Worm (Caenorhabditis elegans) whole organism, L1 larva: ENCODE data around the gene mig-15.

Experiments used
- C04F5.9 ChIP-seq: sonication (generic microtip); optimal IDR thresholded peaks from 2 replicates; lab custom pipeline; 2016; ENCODE audit warnings: missing genetic modification characterization, missing compliant biosample characterization
- C34B4.2 ChIP-seq: sonication (generic microtip); optimal IDR thresholded peaks from 2 replicates; lab custom pipeline; 2017; ENCODE audit warnings: mild to moderate bottlenecking, missing genetic modification characterization, missing compliant biosample characterization
- F16B12.6 ChIP-seq: fragments of 150-350 bp; optimal IDR thresholded peaks from 2 replicates; lab custom pipeline; 2014; ENCODE audit warnings: missing biosample characterization, missing genetic modification characterization
- Y116A8C.19 ChIP-seq: sonication (generic microtip); optimal IDR thresholded peaks from 2 replicates; lab custom pipeline; 2016; ENCODE audit warnings: missing compliant biosample characterization, missing genetic modification characterization, borderline replicate concordance
- aha-1 ChIP-seq: fragments of 150-350 bp; optimal IDR thresholded peaks from 2 replicates; lab custom pipeline; 2014; ENCODE audit warnings: missing biosample characterization, missing genetic modification characterization
- alr-1 ChIP-seq: fragments of 200-800 bp; sonication (Bioruptor generic); optimal IDR thresholded peaks from 2 replicates; lab custom pipeline; 2018; ENCODE audit warnings: borderline replicate concordance, mild to moderate bottlenecking, missing genetic modification characterization, missing compliant biosample characterization
- blmp-1 ChIP-seq: fragments of 150-350 bp; optimal IDR thresholded peaks from 2 replicates; lab custom pipeline; 2014; ENCODE audit warnings: missing biosample characterization, missing genetic modification characterization
- ceh-63 ChIP-seq: fragments of 200-800 bp; sonication (Bioruptor generic); optimal IDR thresholded peaks from 2 replicates; lab custom pipeline; 2018; ENCODE audit warnings: mild to moderate bottlenecking, missing genetic modification characterization, missing compliant biosample characterization
- ceh-82 ChIP-seq, 3 experiments: fragments of 150-350 bp in 1 of 3; sonication (generic microtip) in 2 of 3; optimal IDR thresholded peaks; 2 replicates each; lab custom pipeline; 2014 to 2017; ENCODE audit warnings: missing biosample characterization in 3 of 3, missing genetic modification characterization in 3 of 3
- ceh-88 ChIP-seq: fragments of 200-800 bp; sonication (Bioruptor generic); IDR thresholded peaks from 2 replicates; pipeline ENCODE4 v1.3.6; 2022; ENCODE audit warnings: missing genetic modification characterization, missing compliant biosample characterization
- ceh-90 ChIP-seq: sonication (generic microtip); optimal IDR thresholded peaks from 2 replicates; lab custom pipeline; 2016; ENCODE audit warnings: missing genetic modification characterization, missing compliant biosample characterization
- ces-1 ChIP-seq: fragments of 150-350 bp; optimal IDR thresholded peaks from 2 replicates; lab custom pipeline; 2014; ENCODE audit warnings: missing biosample characterization, missing genetic modification reagents, missing genetic modification characterization
- dsc-1 ChIP-seq: sonication (generic microtip); optimal IDR thresholded peaks from 2 replicates; lab custom pipeline; 2016; ENCODE audit warnings: mild to moderate bottlenecking, missing genetic modification characterization, missing compliant biosample characterization
- efl-1 ChIP-seq, 4 experiments: fragments of 150-350 bp; optimal IDR thresholded peaks in 3 of 4; peaks in 1 of 4; 1 replicate in 1 of 4; 2 replicates in 3 of 4; lab custom pipeline; 2014; ENCODE audit warnings: missing biosample characterization in 2 of 4, missing genetic modification characterization in 2 of 4, missing genetic modification reagents in 2 of 4
- egl-13 ChIP-seq: sonication (generic microtip); optimal IDR thresholded peaks from 2 replicates; lab custom pipeline; 2016; ENCODE audit warnings: missing genotype, missing genetic modification reagents, missing genetic modification characterization, missing compliant biosample characterization
- elt-3 ChIP-seq, 6 experiments: fragments of 150-350 bp in 1 of 6; sonication (generic microtip); optimal IDR thresholded peaks; 2 replicates each; lab custom pipeline; 2017 to 2018; ENCODE audit warnings: missing biosample characterization in 6 of 6, missing genetic modification characterization in 6 of 6, inconsistent platforms in 1 of 6
- ets-5 ChIP-seq: fragments of 200-800 bp; sonication (Bioruptor generic); IDR thresholded peaks from 2 replicates; pipeline ENCODE4 v1.3.6; 2022; ENCODE audit warnings: missing genetic modification characterization, missing compliant biosample characterization
- fkh-10 ChIP-seq: sonication (generic microtip); optimal IDR thresholded peaks from 2 replicates; lab custom pipeline; 2017; ENCODE audit warnings: missing biosample characterization, missing genetic modification reagents, missing genetic modification characterization
- fkh-4 ChIP-seq: sonication (generic microtip); optimal IDR thresholded peaks from 2 replicates; lab custom pipeline; 2016; ENCODE audit warnings: missing compliant biosample characterization, missing genetic modification characterization, borderline replicate concordance
- fos-1 ChIP-seq: fragments of 150-350 bp; optimal IDR thresholded peaks from 2 replicates; lab custom pipeline; 2014; ENCODE audit warnings: missing biosample characterization, missing genetic modification characterization
- grh-1 ChIP-seq: fragments of 200-800 bp; sonication (Bioruptor generic); IDR thresholded peaks from 2 replicates; pipeline ENCODE4 v1.3.6; 2022; ENCODE audit warnings: missing genetic modification reagents, missing genetic modification characterization, missing compliant biosample characterization
- hlh-17 ChIP-seq: fragments of 200-800 bp; sonication (Bioruptor generic); optimal IDR thresholded peaks from 2 replicates; lab custom pipeline; 2018; ENCODE audit warnings: missing genetic modification characterization, mild to moderate bottlenecking, missing compliant biosample characterization, moderate library complexity, borderline replicate concordance
- hlh-4 ChIP-seq: sonication (generic microtip); optimal IDR thresholded peaks from 2 replicates; lab custom pipeline; 2016; ENCODE audit warnings: mild to moderate bottlenecking, missing genetic modification characterization, missing compliant biosample characterization
- hpl-2 ChIP-seq: fragments of 150-350 bp; optimal IDR thresholded peaks from 2 replicates; lab custom pipeline; 2014; ENCODE audit warnings: missing biosample characterization, missing genetic modification reagents, missing genetic modification characterization
- isw-1 ChIP-seq: fragments of 200-800 bp; sonication (Bioruptor generic); IDR thresholded peaks from 2 replicates; pipeline ENCODE4 v1.3.6; 2022; ENCODE audit warnings: missing genetic modification characterization, missing compliant biosample characterization
- lin-14 ChIP-seq: fragments of 200-800 bp; sonication (Bioruptor generic); optimal IDR thresholded peaks from 2 replicates; lab custom pipeline; 2018; ENCODE audit warnings: mild to moderate bottlenecking, missing genetic modification characterization, moderate library complexity, missing compliant biosample characterization
- lin-35 ChIP-seq, 2 experiments: fragments of 150-350 bp; optimal IDR thresholded peaks; 2 replicates each; lab custom pipeline; 2014; ENCODE audit warnings: missing biosample characterization in 2 of 2, missing genetic modification characterization in 2 of 2, missing genetic modification reagents in 2 of 2
- lir-3 ChIP-seq: sonication (generic microtip); optimal IDR thresholded peaks from 2 replicates; lab custom pipeline; 2016; ENCODE audit warnings: mild to moderate bottlenecking, missing genetic modification characterization, moderate library complexity, missing compliant biosample characterization; ENCODE audit not compliant: poor library complexity
- mab-9 ChIP-seq: fragments of 200-800 bp; sonication (Bioruptor generic); IDR thresholded peaks from 2 replicates; pipeline ENCODE4 v1.3.6; 2022; ENCODE audit warnings: missing genetic modification reagents, missing genetic modification characterization, missing compliant biosample characterization
- nhr-11 ChIP-seq: fragments of 150-350 bp; optimal IDR thresholded peaks from 2 replicates; lab custom pipeline; 2014; ENCODE audit warnings: missing biosample characterization, missing genetic modification characterization
- nhr-237 ChIP-seq: fragments of 150-350 bp; optimal IDR thresholded peaks from 2 replicates; lab custom pipeline; 2014; ENCODE audit warnings: missing biosample characterization, missing genetic modification characterization
- nhr-71 ChIP-seq: sonication (generic microtip); optimal IDR thresholded peaks from 2 replicates; lab custom pipeline; 2016; ENCODE audit warnings: mild to moderate bottlenecking, missing genetic modification characterization, moderate library complexity, missing compliant biosample characterization
- nhr-77 ChIP-seq: fragments of 150-350 bp; optimal IDR thresholded peaks from 2 replicates; lab custom pipeline; 2014; ENCODE audit warnings: missing biosample characterization, missing genetic modification characterization
- nhr-85 ChIP-seq: sonication (generic microtip); peaks from one replicate; lab custom pipeline; 2016; ENCODE audit warnings: missing genetic modification characterization, inconsistent platforms, missing compliant biosample characterization
- nhr-90 ChIP-seq: sonication (generic microtip); optimal IDR thresholded peaks from 2 replicates; lab custom pipeline; 2016; ENCODE audit warnings: mild to moderate bottlenecking, missing genetic modification characterization, missing compliant biosample characterization; ENCODE audit not compliant: poor library complexity
- pag-3 ChIP-seq: sonication (generic microtip); optimal IDR thresholded peaks from 2 replicates; lab custom pipeline; 2017; ENCODE audit warnings: missing genetic modification characterization, mild to moderate bottlenecking, missing compliant biosample characterization, antibody characterized with exemption, borderline replicate concordance; ENCODE audit not compliant: insufficient read depth
- pax-3 ChIP-seq: fragments of 200-800 bp; sonication (Bioruptor generic); optimal IDR thresholded peaks from 2 replicates; lab custom pipeline; 2018; ENCODE audit warnings: mild to moderate bottlenecking, missing genetic modification characterization, moderate library complexity, missing compliant biosample characterization
- skn-1 ChIP-seq: fragments of 150-350 bp; optimal IDR thresholded peaks from 2 replicates; lab custom pipeline; 2014; ENCODE audit warnings: missing biosample characterization, missing genetic modification characterization
- sptf-1 ChIP-seq: fragments of 150-350 bp; optimal IDR thresholded peaks from 2 replicates; lab custom pipeline; 2014; ENCODE audit warnings: missing biosample characterization, missing genetic modification characterization
- sup-37 ChIP-seq: fragments of 200-800 bp; sonication (Bioruptor generic); optimal IDR thresholded peaks from 2 replicates; lab custom pipeline; 2018; ENCODE audit warnings: mild to moderate bottlenecking, missing genetic modification characterization, missing compliant biosample characterization
- tbx-2 ChIP-seq: sonication (generic microtip); optimal IDR thresholded peaks from 2 replicates; lab custom pipeline; 2016; ENCODE audit warnings: missing genetic modification characterization, missing compliant biosample characterization
- unc-62 ChIP-seq: fragments of 150-350 bp; optimal IDR thresholded peaks from 2 replicates; lab custom pipeline; 2014; ENCODE audit warnings: missing biosample characterization, missing genetic modification reagents, missing genetic modification characterization
- unc-98 ChIP-seq: fragments of 200-800 bp; sonication (Bioruptor generic); IDR thresholded peaks from 2 replicates; pipeline ENCODE4 v1.3.6; 2022; ENCODE audit warnings: missing genetic modification characterization, missing compliant biosample characterization
- vab-15 ChIP-seq: sonication (generic microtip); optimal IDR thresholded peaks from 2 replicates; lab custom pipeline; 2017; ENCODE audit warnings: missing genotype, mild to moderate bottlenecking, missing genetic modification characterization, missing compliant biosample characterization
- xbp-1 ChIP-seq: sonication (generic microtip); optimal IDR thresholded peaks from 2 replicates; lab custom pipeline; 2016; ENCODE audit warnings: missing genetic modification characterization, missing compliant biosample characterization
- ztf-4 ChIP-seq: fragments of 150-350 bp; optimal IDR thresholded peaks from 2 replicates; lab custom pipeline; 2014; ENCODE audit warnings: missing biosample characterization, missing genetic modification characterization

The mig-15 gene

ce11 chrX:10377663-10378062 is 50.8 kb downstream of the mig-15 start (continued):
- TF ChIP-seq sup-37 (GFP tag; lab: Kevin White, UChicago) (peak; percentile 78), nhr-90 (tag; lab: Kevin White, UChicago) (peak; percentile 92), hpl-2 (GFP tag; lab: Kevin White, UChicago) (no peak), nhr-85 (tag; lab: Kevin White, UChicago) (peak; percentile 96), xbp-1 (tag; lab: Kevin White, UChicago) (peak; percentile 93), isw-1 (GFP tag; lab: Robert Waterston, UW) (peak; percentile 78), sptf-1 (tag; lab: Kevin White, UChicago) (no peak), skn-1 (tag; lab: Kevin White, UChicago) (peak; percentile 92), elt-3 (tag; optimal IDR thresholded peaks at IDR 0.05; lab: Kevin White, UChicago) (peak in 3 of 6 experiments; percentile 24 to 76 (median 72)), fkh-10 (GFP tag; lab: Kevin White, UChicago) (peak; percentile 68), ceh-90 (tag; lab: Kevin White, UChicago) (no peak), ceh-63 (GFP tag; lab: Kevin White, UChicago) (no peak), egl-13 (peak; percentile 87), unc-62 (no peak), mab-9 (GFP tag; lab: Robert Waterston, UW) (peak; percentile 64), nhr-77 (tag; lab: Kevin White, UChicago) (peak; percentile 83), pag-3 (peak; percentile 49), lin-35 (GFP tag; optimal IDR thresholded peaks at IDR 0.05; lab: Kevin White, UChicago) (peak; percentile 75 to 88), efl-1 (optimal IDR thresholded peaks at IDR 0.05; lab: Kevin White, UChicago) (peak; percentile 78 to 79), efl-1 (GFP tag; optimal IDR thresholded peaks at IDR 0.05 in 1 of 2; lab: Kevin White, UChicago) (peak; percentile 59 to 97), fkh-4 (tag; lab: Kevin White, UChicago) (no peak), C34B4.2 (tag; lab: Kevin White, UChicago) (no peak), nhr-71 (tag; lab: Kevin White, UChicago) (peak; percentile 97), lir-3 (tag; lab: Kevin White, UChicago) (peak; percentile 61), ceh-82 (tag; optimal IDR thresholded peaks at IDR 0.05; lab: Kevin White, UChicago) (peak; percentile 65 to 83 (median 73)), ceh-88 (peak; percentile 73; the same call in 1 of the 2 replicates), ets-5 (GFP tag; lab: Robert Waterston, UW) (no peak), hlh-4 (tag; lab: Kevin White, UChicago) (no peak), nhr-11 (tag; lab: Kevin White, UChicago) (peak; percentile 76), grh-1 (GFP tag; lab: Robert Waterston, UW) (peak; percentile 89), vab-15 (tag; lab: Kevin White, UChicago) (no peak), ztf-4 (tag; lab: Kevin White, UChicago) (peak; percentile 88), lin-14 (peak; percentile 99), unc-98 (GFP tag; lab: Robert Waterston, UW) (no peak), pax-3 (peak; percentile 63), dsc-1 (tag; lab: Kevin White, UChicago) (peak; percentile 92), tbx-2 (tag; lab: Kevin White, UChicago) (peak; percentile 96), C04F5.9 (peak; percentile 51)
- TF ChIP-seq, all 84 proteins: peak for 58

- TF ChIP-seq aha-1 (tag; lab: Kevin White, UChicago) (no peak), skn-1 (tag; lab: Kevin White, UChicago) (no peak), Y116A8C.19 (no peak), hlh-17 (GFP tag; lab: Kevin White, UChicago) (no peak), fos-1 (no peak), sptf-1 (tag; lab: Kevin White, UChicago) (no peak), ces-1 (GFP tag; lab: Kevin White, UChicago) (no peak), dsc-1 (tag; lab: Kevin White, UChicago) (no peak), F16B12.6 (no peak), ztf-4 (tag; lab: Kevin White, UChicago) (no peak), nhr-237 (tag; lab: Kevin White, UChicago) (no peak), alr-1 (tag; lab: Kevin White, UChicago) (no peak), blmp-1 (tag; lab: Kevin White, UChicago) (no peak), isw-1 (GFP tag; lab: Robert Waterston, UW) (no peak), vab-15 (tag; lab: Kevin White, UChicago) (no peak)
Observed at ce11 chrX:10376989-10377388, 51.5 kb downstream of the mig-15 start.
